Worm (Caenorhabditis elegans) whole organism, mixed stage, embryonic: ENCODE results near the gene Y57G11C.43.

Experiments used
- ces-1 ChIP-seq: fragments of 150-350 bp; optimal IDR thresholded peaks from 2 replicates; lab custom pipeline; 2014; ENCODE audit warnings: missing biosample characterization, missing genetic modification reagents, missing genetic modification characterization
- elt-3 ChIP-seq: fragments of 150-350 bp; optimal IDR thresholded peaks from 2 replicates; lab custom pipeline; 2014; ENCODE audit warnings: missing biosample characterization, missing genetic modification characterization
- lin-32 ChIP-seq: fragments of 200-800 bp; sonication (Bioruptor generic); optimal IDR thresholded peaks from 2 replicates; lab custom pipeline; 2018; ENCODE audit warnings: mild to moderate bottlenecking, missing genetic modification characterization, missing compliant biosample characterization
- ztf-11 ChIP-seq: fragments of 150-350 bp; optimal IDR thresholded peaks from 2 replicates; lab custom pipeline; 2014; ENCODE audit warnings: missing biosample characterization, missing genetic modification characterization

DNA sequence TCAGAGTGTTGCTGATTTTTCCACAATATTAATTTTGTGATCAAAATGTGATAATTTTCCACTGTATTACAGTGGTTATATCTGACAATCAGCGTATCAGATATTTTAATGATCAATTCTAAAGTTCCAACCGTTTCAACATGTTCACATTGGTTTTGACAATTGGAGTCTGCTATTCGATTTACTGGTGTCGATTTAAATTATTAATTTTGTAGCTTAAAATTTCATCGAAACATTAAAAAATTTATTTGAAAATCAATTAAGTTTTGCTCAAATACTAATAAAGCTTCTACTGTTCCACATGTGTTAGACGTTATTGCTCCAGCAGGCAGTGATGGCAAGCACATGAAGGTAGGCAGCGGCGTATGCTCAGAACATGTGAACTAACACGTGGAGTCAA, 11.5 kb upstream of the Y57G11C.43 start:
- TF ChIP-seq elt-3 (tag; lab: Kevin White, UChicago) (no peak), ztf-11 (tag; lab: Kevin White, UChicago) (no peak), lin-32 (no peak), ces-1 (no peak)
